Worm (Caenorhabditis elegans) whole organism, early embryonic: ENCODE data around the gene Y54F10AM.6.

Experiments
- B0310.2 ChIP-seq: sonication (generic microtip); optimal IDR thresholded peaks from 2 replicates; lab custom pipeline; 2016; ENCODE audit warnings: mild to moderate bottlenecking, missing genetic modification characterization, missing compliant biosample characterization
- F13C5.2 ChIP-seq: sonication (generic microtip); optimal IDR thresholded peaks from 2 replicates; lab custom pipeline; 2017; ENCODE audit warnings: mild to moderate bottlenecking, missing genetic modification characterization, inconsistent platforms, missing compliant biosample characterization
- aly-1 ChIP-seq: sonication (generic microtip); optimal IDR thresholded peaks from 2 replicates; lab custom pipeline; 2016; ENCODE audit warnings: missing genetic modification characterization, missing compliant biosample characterization
- ama-1 ChIP-seq: fragments of 150-350 bp; optimal IDR thresholded peaks from 2 replicates; lab custom pipeline; 2014
- ceh-13 ChIP-seq: fragments of 200-800 bp; sonication (Bioruptor generic); optimal IDR thresholded peaks from 2 replicates; lab custom pipeline; 2018; ENCODE audit warnings: mild to moderate bottlenecking, missing genetic modification characterization, missing compliant biosample characterization
- ceh-36 ChIP-seq: sonication (generic microtip); optimal IDR thresholded peaks from 2 replicates; lab custom pipeline; 2016; ENCODE audit warnings: missing genetic modification characterization, inconsistent platforms, missing compliant biosample characterization
- ets-7 ChIP-seq: sonication (generic microtip); optimal IDR thresholded peaks from 2 replicates; lab custom pipeline; 2016; ENCODE audit warnings: missing genotype, missing genetic modification characterization, missing compliant biosample characterization
- flt-1 ChIP-seq: fragments of 200-800 bp; sonication (Bioruptor generic); IDR thresholded peaks from 2 replicates; pipeline ENCODE4 v1.3.6; 2022; ENCODE audit warnings: missing genetic modification characterization, missing compliant biosample characterization
- hmbx-1 ChIP-seq: sonication (generic microtip); optimal IDR thresholded peaks from 2 replicates; lab custom pipeline; 2016; ENCODE audit warnings: mild to moderate bottlenecking, missing genetic modification characterization, missing compliant biosample characterization
- hmg-4 ChIP-seq: fragments of 200-800 bp; sonication (Bioruptor generic); optimal IDR thresholded peaks from 2 replicates; lab custom pipeline; 2018; ENCODE audit warnings: mild to moderate bottlenecking, missing genetic modification characterization, missing compliant biosample characterization
- hnd-1 ChIP-seq: sonication (generic microtip); optimal IDR thresholded peaks from 2 replicates; lab custom pipeline; 2016; ENCODE audit warnings: missing genetic modification characterization, missing compliant biosample characterization
- pes-1 ChIP-seq: fragments of 200-800 bp; sonication (Bioruptor generic); IDR thresholded peaks from 2 replicates; pipeline ENCODE4 v1.3.6; 2022; ENCODE audit warnings: missing genetic modification reagents, missing genetic modification characterization, missing compliant biosample characterization
- scrt-1 ChIP-seq: fragments of 200-800 bp; sonication (Bioruptor generic); IDR thresholded peaks from 2 replicates; pipeline ENCODE4 v1.3.6; 2022; ENCODE audit warnings: missing genetic modification characterization, missing compliant biosample characterization
- sea-1 ChIP-seq: fragments of 200-800 bp; sonication (Bioruptor generic); conservative IDR thresholded peaks from 2 replicates; pipeline ENCODE4 v1.3.6; 2022; ENCODE audit warnings: missing genetic modification characterization, missing compliant biosample characterization
- tbx-11 ChIP-seq: fragments of 200-800 bp; sonication (Bioruptor generic); IDR thresholded peaks from 2 replicates; pipeline ENCODE4 v1.3.6; 2022; ENCODE audit warnings: missing genetic modification characterization, missing compliant biosample characterization
- tbx-37 ChIP-seq: fragments of 200-800 bp; sonication (Bioruptor generic); conservative IDR thresholded peaks from 2 replicates; pipeline ENCODE4 v1.3.6; 2022; ENCODE audit warnings: missing genetic modification reagents, missing genetic modification characterization, missing compliant biosample characterization
- tra-4 ChIP-seq: sonication (generic microtip); optimal IDR thresholded peaks from 2 replicates; lab custom pipeline; 2017; ENCODE audit warnings: missing genetic modification characterization, missing compliant biosample characterization

The Y54F10AM.6 gene

DNA sequence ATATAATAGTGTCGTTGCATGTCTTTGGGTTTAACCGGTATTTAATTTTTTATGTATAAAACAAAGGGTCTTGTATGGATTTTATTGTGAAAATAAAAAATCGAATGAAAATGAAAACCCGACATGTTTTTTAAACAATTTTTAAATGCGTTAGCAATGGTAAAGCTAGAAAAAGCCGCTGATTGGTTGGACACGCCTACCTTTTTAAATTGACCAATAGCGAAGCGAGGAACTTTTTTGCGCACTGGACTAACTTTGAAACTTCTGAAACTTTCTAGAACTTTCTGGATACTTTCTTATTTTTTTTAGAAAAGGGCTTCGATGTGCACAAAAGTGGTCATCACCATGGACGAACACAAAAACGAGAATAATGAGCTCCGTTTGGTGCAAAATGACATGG lies 37.7 kb downstream of the Y54F10AM.6 start:
- TF ChIP-seq aly-1 (no peak), flt-1 (GFP tag; lab: Robert Waterston, UW) (no peak), hmg-4 (GFP tag; lab: Kevin White, UChicago) (no peak)

- TF ChIP-seq ets-7: no peak
- no peak for TF ChIP-seq ceh-13 (GFP tag; lab: Kevin White, UChicago)
- no peak for TF ChIP-seq F13C5.2 (tag; lab: Kevin White, UChicago)
- TF ChIP-seq sea-1 (GFP tag; lab: Robert Waterston, UW): no peak
- TF ChIP-seq pes-1 (GFP tag; lab: Robert Waterston, UW): no peak
- no peak for TF ChIP-seq hmbx-1 (tag; lab: Kevin White, UChicago)
- TF ChIP-seq tbx-37 (GFP tag; lab: Robert Waterston, UW): no peak
- no peak for TF ChIP-seq scrt-1
- no peak for TF ChIP-seq tra-4 (tag; lab: Kevin White, UChicago)
- TF ChIP-seq B0310.2 (tag; lab: Kevin White, UChicago): no peak
Measured at ce11 chrIII:2549620-2550019, 41.0 kb downstream of the Y54F10AM.6 start, which contains the start of gene feh-1. TSS of gene feh-1 (plus strand) at chrIII:2549920.

DNA sequence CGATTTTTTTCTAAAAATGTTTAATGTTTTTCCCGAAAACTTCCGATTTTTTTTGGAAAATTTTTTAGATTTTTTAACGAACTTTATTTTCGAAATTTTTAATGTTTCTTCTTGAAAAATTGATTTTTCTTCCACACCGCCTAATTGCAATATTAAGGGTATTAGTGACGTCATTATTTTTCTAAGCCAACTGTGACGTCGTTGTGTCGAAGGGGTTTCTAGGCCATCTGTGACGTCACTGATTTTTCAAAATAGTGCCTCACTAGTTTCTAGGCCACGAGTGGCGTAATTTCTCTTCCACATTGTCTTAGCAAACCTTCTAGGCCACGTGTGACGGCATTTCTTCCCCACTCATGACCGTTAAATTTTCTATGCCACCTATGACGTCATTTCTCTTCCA lies 43.4 kb downstream of the Y54F10AM.6 start:
- TF ChIP-seq scrt-1: no peak
- TF ChIP-seq flt-1 (GFP tag; lab: Robert Waterston, UW): no peak
- TF ChIP-seq hmg-4 (GFP tag; lab: Kevin White, UChicago): no peak
- no peak for TF ChIP-seq tbx-37 (GFP tag; lab: Robert Waterston, UW)
- TF ChIP-seq tbx-11 (GFP tag; lab: Robert Waterston, UW): no peak
- no peak for TF ChIP-seq ets-7
- TF ChIP-seq B0310.2 (tag; lab: Kevin White, UChicago): no peak
- no peak for TF ChIP-seq hnd-1 (tag; lab: Kevin White, UChicago)
- no peak for TF ChIP-seq hmbx-1 (tag; lab: Kevin White, UChicago)
- TF ChIP-seq pes-1 (GFP tag; lab: Robert Waterston, UW): no peak
- no peak for TF ChIP-seq ceh-13 (GFP tag; lab: Kevin White, UChicago)
- TF ChIP-seq aly-1: no peak
- TF ChIP-seq sea-1 (GFP tag; lab: Robert Waterston, UW): no peak

DNA sequence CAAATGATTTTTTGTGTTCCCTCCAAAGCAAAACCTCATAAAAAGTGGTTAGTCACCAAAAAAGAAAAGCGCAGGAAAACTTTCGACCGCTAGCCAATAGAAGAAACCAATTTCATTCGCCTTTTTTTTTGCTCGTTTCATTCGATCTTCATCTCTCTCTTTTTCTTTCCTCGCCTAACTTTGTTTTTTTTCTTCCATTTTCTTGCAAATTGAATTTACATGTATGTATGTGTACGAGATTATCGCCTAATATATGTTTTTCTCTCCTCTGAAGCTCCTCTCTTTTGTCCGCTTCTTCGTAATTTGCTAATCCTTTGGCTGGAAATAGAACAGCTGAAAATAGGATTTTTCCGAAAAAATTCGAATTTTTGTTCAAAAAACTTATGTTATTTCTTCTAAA lies 43.8 kb downstream of the Y54F10AM.6 start:
- TF ChIP-seq ceh-36: no peak
- TF ChIP-seq pes-1 (GFP tag; lab: Robert Waterston, UW): no peak
- TF ChIP-seq hmbx-1 (tag; lab: Kevin White, UChicago): no peak
- TF ChIP-seq flt-1 (GFP tag; lab: Robert Waterston, UW): no peak

ce11 chrIII:2553579-2553978 lies 45.0 kb downstream of the Y54F10AM.6 start:
- TF ChIP-seq B0310.2 (tag; lab: Kevin White, UChicago): no peak
- no peak for TF ChIP-seq sea-1 (GFP tag; lab: Robert Waterston, UW)
- TF ChIP-seq ceh-36: no peak
- no peak for TF ChIP-seq scrt-1
- TF ChIP-seq hmg-4 (GFP tag; lab: Kevin White, UChicago): no peak
- TF ChIP-seq aly-1: no peak
- TF ChIP-seq hmbx-1 (tag; lab: Kevin White, UChicago): no peak
- TF ChIP-seq tra-4 (tag; lab: Kevin White, UChicago): no peak
- TF ChIP-seq ceh-13 (GFP tag; lab: Kevin White, UChicago): no peak
- TF ChIP-seq F13C5.2 (tag; lab: Kevin White, UChicago): no peak
- no peak for TF ChIP-seq flt-1 (GFP tag; lab: Robert Waterston, UW)
- no peak for TF ChIP-seq ets-7
- no peak for TF ChIP-seq pes-1 (GFP tag; lab: Robert Waterston, UW)

DNA sequence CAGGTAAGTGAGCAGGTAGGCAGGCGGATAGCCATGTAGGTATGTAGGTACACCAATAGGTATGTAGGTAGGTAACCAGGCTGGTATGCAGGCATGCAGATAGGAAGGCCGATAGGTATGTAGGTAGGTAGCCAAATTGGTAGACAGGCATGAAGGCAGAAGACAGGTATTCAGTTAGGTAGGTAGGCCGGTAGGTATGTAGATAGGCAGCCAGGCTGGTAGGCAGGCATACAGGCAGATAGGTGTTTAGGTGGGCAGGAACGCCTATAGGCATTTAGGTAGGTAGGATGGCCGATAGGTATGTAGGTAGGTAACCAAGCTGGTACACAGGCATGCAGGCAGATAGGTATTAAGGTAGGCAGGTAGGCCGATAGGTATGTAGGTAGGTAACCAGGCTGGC lies 52.1 kb downstream of the Y54F10AM.6 start:
- TF ChIP-seq tbx-37 (GFP tag; lab: Robert Waterston, UW) (no peak), hmbx-1 (tag; lab: Kevin White, UChicago) (no peak), hmg-4 (GFP tag; lab: Kevin White, UChicago) (no peak), flt-1 (GFP tag; lab: Robert Waterston, UW) (no peak), tra-4 (tag; lab: Kevin White, UChicago) (no peak), sea-1 (GFP tag; lab: Robert Waterston, UW) (no peak), pes-1 (GFP tag; lab: Robert Waterston, UW) (no peak)

DNA sequence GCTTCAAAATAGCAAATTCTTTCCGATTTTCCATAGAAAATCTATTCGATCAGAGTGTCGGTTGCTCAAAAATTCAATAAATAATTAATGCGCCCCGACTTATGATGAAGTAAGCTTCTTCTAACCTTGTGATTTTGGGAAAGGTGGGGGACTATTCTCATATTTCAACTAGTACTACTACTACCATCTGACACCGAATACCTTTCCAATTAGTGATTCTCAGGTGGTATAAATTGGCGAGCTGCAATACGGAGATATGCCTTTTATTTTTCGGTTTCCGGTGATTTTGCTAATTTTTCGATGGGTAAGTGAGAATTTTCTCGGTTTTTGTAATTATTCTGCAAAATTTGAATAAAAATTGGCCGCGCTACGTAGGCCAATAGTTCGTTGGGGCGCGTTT lies 52.8 kb downstream of the Y54F10AM.6 start, which contains the start of gene nhr-239:
Gene nhr-239, plus strand, starts transcription at position 301 of the 400 bp plus-strand sequence.
- TF ChIP-seq ceh-36 (no peak), sea-1 (GFP tag; lab: Robert Waterston, UW) (no peak), flt-1 (GFP tag; lab: Robert Waterston, UW) (no peak), tbx-11 (GFP tag; lab: Robert Waterston, UW) (no peak), ceh-13 (GFP tag; lab: Kevin White, UChicago) (no peak), hmg-4 (GFP tag; lab: Kevin White, UChicago) (no peak), B0310.2 (tag; lab: Kevin White, UChicago) (no peak), F13C5.2 (tag; lab: Kevin White, UChicago) (no peak), ama-1 (no peak), tbx-37 (GFP tag; lab: Robert Waterston, UW) (no peak), scrt-1 (no peak), tra-4 (tag; lab: Kevin White, UChicago) (no peak), hnd-1 (tag; lab: Kevin White, UChicago) (no peak)
